Worm (Caenorhabditis elegans) whole organism, late embryonic: ENCODE results near the gene gnrr-2.

Experiments
- C08G9.2 ChIP-seq: sonication (generic microtip); optimal IDR thresholded peaks from 2 replicates; lab custom pipeline; 2016; ENCODE audit warnings: mild to moderate bottlenecking, missing genetic modification characterization, moderate library complexity, missing compliant biosample characterization
- C38D4.7 ChIP-seq: fragments of 200-800 bp; sonication (Bioruptor generic); optimal IDR thresholded peaks from 2 replicates; lab custom pipeline; 2018; ENCODE audit warnings: mild to moderate bottlenecking, missing genetic modification characterization, moderate library complexity, missing compliant biosample characterization
- F13H6.1 ChIP-seq: sonication (generic microtip); optimal IDR thresholded peaks from 2 replicates; lab custom pipeline; 2016; ENCODE audit warnings: missing genetic modification characterization, missing compliant biosample characterization
- K02D7.2 ChIP-seq: sonication (generic microtip); optimal IDR thresholded peaks from 2 replicates; lab custom pipeline; 2017; ENCODE audit warnings: mild to moderate bottlenecking, missing genetic modification characterization, missing compliant biosample characterization
- K09A11.1 ChIP-seq: sonication (generic microtip); optimal IDR thresholded peaks from 2 replicates; lab custom pipeline; 2017; ENCODE audit warnings: antibody characterized with exemption, mild to moderate bottlenecking, missing genetic modification characterization, missing compliant biosample characterization; ENCODE audit not compliant: insufficient read depth
- ceh-14 ChIP-seq: sonication (generic microtip); optimal IDR thresholded peaks from 2 replicates; lab custom pipeline; 2016; ENCODE audit warnings: missing genotype, missing genetic modification characterization, missing compliant biosample characterization
- ceh-18 ChIP-seq: sonication (generic microtip); optimal IDR thresholded peaks from 2 replicates; lab custom pipeline; 2016; ENCODE audit warnings: missing genetic modification characterization, missing compliant biosample characterization
- ceh-2 ChIP-seq: sonication (generic microtip); optimal IDR thresholded peaks from 2 replicates; lab custom pipeline; 2016; ENCODE audit warnings: missing genotype, missing genetic modification characterization, missing compliant biosample characterization
- ceh-22 ChIP-seq: sonication (generic microtip); optimal IDR thresholded peaks from 2 replicates; lab custom pipeline; 2017; ENCODE audit warnings: missing biosample characterization, missing genetic modification characterization
- ceh-24 ChIP-seq: sonication (generic microtip); optimal IDR thresholded peaks from 2 replicates; lab custom pipeline; 2016; ENCODE audit warnings: mild to moderate bottlenecking, missing genetic modification characterization, missing compliant biosample characterization
- ceh-31 ChIP-seq: sonication (generic microtip); optimal IDR thresholded peaks from 2 replicates; lab custom pipeline; 2016; ENCODE audit warnings: missing genetic modification characterization, missing compliant biosample characterization
- ceh-34 ChIP-seq: sonication (generic microtip); optimal IDR thresholded peaks from 2 replicates; lab custom pipeline; 2016; ENCODE audit warnings: mild to moderate bottlenecking, missing genetic modification characterization, missing compliant biosample characterization
- ceh-45 ChIP-seq: fragments of 200-800 bp; sonication (Bioruptor generic); IDR thresholded peaks from 2 replicates; pipeline ENCODE4 v1.3.6; 2022; ENCODE audit warnings: missing genetic modification reagents, missing genetic modification characterization, missing compliant biosample characterization
- ceh-48 ChIP-seq: sonication (generic microtip); optimal IDR thresholded peaks from 2 replicates; lab custom pipeline; 2016; ENCODE audit warnings: missing genetic modification characterization, inconsistent platforms, missing compliant biosample characterization
- ceh-6 ChIP-seq: fragments of 200-800 bp; sonication (Bioruptor generic); optimal IDR thresholded peaks from 2 replicates; lab custom pipeline; 2018; ENCODE audit warnings: mild to moderate bottlenecking, missing genetic modification characterization, missing compliant biosample characterization
- ceh-9 ChIP-seq: sonication (generic microtip); optimal IDR thresholded peaks from 2 replicates; lab custom pipeline; 2016; ENCODE audit warnings: mild to moderate bottlenecking, missing genetic modification characterization, inconsistent platforms, missing compliant biosample characterization
- dmd-4 ChIP-seq: sonication (generic microtip); optimal IDR thresholded peaks from 2 replicates; lab custom pipeline; 2016; ENCODE audit warnings: borderline replicate concordance, missing genetic modification characterization, missing compliant biosample characterization
- elt-2 ChIP-seq: sonication (generic microtip); optimal IDR thresholded peaks from 2 replicates; lab custom pipeline; 2016; ENCODE audit warnings: missing genetic modification reagents, missing genetic modification characterization, missing compliant biosample characterization
- fax-1 ChIP-seq: sonication (generic microtip); optimal IDR thresholded peaks from 2 replicates; lab custom pipeline; 2016; ENCODE audit warnings: missing genotype, missing genetic modification characterization, missing compliant biosample characterization
- fkh-6 ChIP-seq: sonication (generic microtip); optimal IDR thresholded peaks from 2 replicates; lab custom pipeline; 2016; ENCODE audit warnings: missing genetic modification characterization, missing compliant biosample characterization
- hlh-13 ChIP-seq: fragments of 200-800 bp; sonication (Bioruptor generic); optimal IDR thresholded peaks from 2 replicates; lab custom pipeline; 2018; ENCODE audit warnings: mild to moderate bottlenecking, missing genetic modification characterization, missing compliant biosample characterization
- hlh-30 ChIP-seq: sonication (generic microtip); optimal IDR thresholded peaks from 2 replicates; lab custom pipeline; 2017; ENCODE audit warnings: antibody characterized with exemption, missing genetic modification characterization, missing compliant biosample characterization; ENCODE audit not compliant: insufficient read depth
- hlh-6 ChIP-seq: sonication (generic microtip); optimal IDR thresholded peaks from 2 replicates; lab custom pipeline; 2016; ENCODE audit warnings: missing genotype, missing genetic modification characterization, missing compliant biosample characterization
- hlh-8 ChIP-seq: sonication (generic microtip); optimal IDR thresholded peaks from 2 replicates; lab custom pipeline; 2016; ENCODE audit warnings: missing genotype, missing genetic modification characterization, missing compliant biosample characterization
- lim-6 ChIP-seq: sonication (generic microtip); optimal IDR thresholded peaks from 2 replicates; lab custom pipeline; 2016; ENCODE audit warnings: missing genetic modification characterization, missing compliant biosample characterization
- madf-2 ChIP-seq: sonication (generic microtip); optimal IDR thresholded peaks from 2 replicates; lab custom pipeline; 2017; ENCODE audit warnings: missing genetic modification characterization, missing compliant biosample characterization
- mec-3 ChIP-seq: sonication (generic microtip); optimal IDR thresholded peaks from 2 replicates; lab custom pipeline; 2016; ENCODE audit warnings: borderline replicate concordance, missing genetic modification characterization, missing compliant biosample characterization
- nfya-1 ChIP-seq: sonication (generic microtip); optimal IDR thresholded peaks from 2 replicates; lab custom pipeline; 2017; ENCODE audit warnings: missing genetic modification characterization, mild to moderate bottlenecking, missing compliant biosample characterization, antibody characterized with exemption, moderate library complexity
- nhr-232 ChIP-seq: sonication (generic microtip); optimal IDR thresholded peaks from 2 replicates; lab custom pipeline; 2016; ENCODE audit warnings: missing genetic modification characterization, missing compliant biosample characterization
- odd-2 ChIP-seq: sonication (generic microtip); optimal IDR thresholded peaks from 2 replicates; lab custom pipeline; 2017; ENCODE audit warnings: antibody characterized with exemption, mild to moderate bottlenecking, missing genetic modification characterization, missing compliant biosample characterization
- pag-3 ChIP-seq: sonication (generic microtip); optimal IDR thresholded peaks from 2 replicates; lab custom pipeline; 2016; ENCODE audit warnings: missing compliant biosample characterization, missing genetic modification characterization, borderline replicate concordance
- pax-1 ChIP-seq: fragments of 150-350 bp; optimal IDR thresholded peaks from 2 replicates; lab custom pipeline; 2014; ENCODE audit warnings: missing biosample characterization, missing genetic modification characterization
- pqm-1 ChIP-seq: sonication (generic microtip); optimal IDR thresholded peaks from 2 replicates; lab custom pipeline; 2016; ENCODE audit warnings: missing genetic modification characterization, missing compliant biosample characterization
- ref-2 ChIP-seq: sonication (generic microtip); optimal IDR thresholded peaks from 2 replicates; lab custom pipeline; 2016; ENCODE audit warnings: missing genetic modification characterization, missing compliant biosample characterization
- rnt-1 ChIP-seq: sonication (generic microtip); optimal IDR thresholded peaks from 2 replicates; lab custom pipeline; 2016; ENCODE audit warnings: missing genetic modification characterization, missing compliant biosample characterization
- sox-4 ChIP-seq: sonication (generic microtip); optimal IDR thresholded peaks from 2 replicates; lab custom pipeline; 2017; ENCODE audit warnings: mild to moderate bottlenecking, missing genetic modification characterization, inconsistent platforms, missing compliant biosample characterization
- tbx-2 ChIP-seq: sonication (generic microtip); optimal IDR thresholded peaks from 2 replicates; lab custom pipeline; 2016; ENCODE audit warnings: missing genetic modification characterization, missing compliant biosample characterization
- tbx-7 ChIP-seq: sonication (generic microtip); optimal IDR thresholded peaks from 2 replicates; lab custom pipeline; 2016; ENCODE audit warnings: missing genotype, missing genetic modification characterization, missing compliant biosample characterization
- unc-42 ChIP-seq: sonication (generic microtip); optimal IDR thresholded peaks from 2 replicates; lab custom pipeline; 2016; ENCODE audit warnings: missing genotype, missing genetic modification characterization, missing compliant biosample characterization
- unc-55 ChIP-seq: sonication (generic microtip); optimal IDR thresholded peaks from 2 replicates; lab custom pipeline; 2017; ENCODE audit warnings: missing biosample characterization, missing genetic modification reagents, missing genetic modification characterization
- unc-86 ChIP-seq: sonication (generic microtip); optimal IDR thresholded peaks from 2 replicates; lab custom pipeline; 2016; ENCODE audit warnings: missing genetic modification characterization, missing compliant biosample characterization
- zip-5 ChIP-seq: sonication (generic microtip); optimal IDR thresholded peaks from 2 replicates; lab custom pipeline; 2016; ENCODE audit warnings: missing genetic modification characterization, missing compliant biosample characterization
- ztf-16 ChIP-seq: sonication (generic microtip); optimal IDR thresholded peaks from 2 replicates; lab custom pipeline; 2017; ENCODE audit warnings: missing genetic modification characterization, missing compliant biosample characterization

gnrr-2 gene

ce11 chrV:14423268-14423667 is 14.4 kb downstream of the gnrr-2 start, which contains the start of gene rpoa-12 (continued):
- peak; percentile 66 for TF ChIP-seq C08G9.2
- no peak for TF ChIP-seq unc-86
- TF ChIP-seq nhr-232: no peak
- TF ChIP-seq fkh-6: no peak
- no peak for TF ChIP-seq K02D7.2 (tag; lab: Kevin White, UChicago)
- TF ChIP-seq C38D4.7 (GFP tag; lab: Kevin White, UChicago): no peak
- TF ChIP-seq fax-1 (tag; lab: Kevin White, UChicago): peak; percentile 15
- TF ChIP-seq ceh-18: peak; percentile 16
- no peak for TF ChIP-seq unc-55 (GFP tag; lab: Kevin White, UChicago)
- no peak for TF ChIP-seq ceh-45 (GFP tag; lab: Robert Waterston, UW)
- TF ChIP-seq hlh-30 (tag; lab: Kevin White, UChicago): no peak
- no peak for TF ChIP-seq hlh-13
- TF ChIP-seq nfya-1 (tag; lab: Kevin White, UChicago): no peak
- no peak for TF ChIP-seq F13H6.1 (tag; lab: Kevin White, UChicago)
- TF ChIP-seq dmd-4 (tag; lab: Kevin White, UChicago): peak; percentile 5
- no peak for TF ChIP-seq mec-3 (tag; lab: Kevin White, UChicago)
- TF ChIP-seq hlh-8: peak; percentile 18
- no peak for TF ChIP-seq ceh-22 (tag; lab: Kevin White, UChicago)
- no peak for TF ChIP-seq pag-3 (tag; lab: Kevin White, UChicago)
- no peak for TF ChIP-seq odd-2
- TF ChIP-seq lim-6: no peak
- TF ChIP-seq ceh-14 (tag; lab: Kevin White, UChicago): peak; percentile 22
- no peak for TF ChIP-seq ceh-24
- TF ChIP-seq pqm-1: peak; percentile 21
- TF ChIP-seq sox-4 (tag; lab: Kevin White, UChicago): no peak
- no peak for TF ChIP-seq pax-1 (tag; lab: Kevin White, UChicago)
- TF ChIP-seq ztf-16 (tag; lab: Kevin White, UChicago): no peak
- no peak for TF ChIP-seq hlh-6
- TF ChIP-seq ceh-9 (tag; lab: Kevin White, UChicago): no peak
- peak; percentile 69 for TF ChIP-seq tbx-7
- TF ChIP-seq ceh-6: no peak
- TF ChIP-seq ceh-2 (tag; lab: Kevin White, UChicago): peak; percentile 62
- peak; percentile 19 for TF ChIP-seq rnt-1 (tag; lab: Kevin White, UChicago)

ce11 chrV:14424958-14425492 is 16.2 kb downstream of the gnrr-2 start, which contains the start of gene rrsr-1:
TSS of gene rrsr-1 (minus strand) at chrV:14425008.
- TF ChIP-seq ref-2 (no peak), ceh-14 (tag; lab: Kevin White, UChicago) (peak; percentile 66), ceh-45 (GFP tag; lab: Robert Waterston, UW) (no peak), C08G9.2 (no peak), elt-2 (peak; percentile 6), hlh-8 (no peak), zip-5 (tag; lab: Kevin White, UChicago) (peak; percentile 13), unc-42 (tag; lab: Kevin White, UChicago) (no peak), ceh-22 (tag; lab: Kevin White, UChicago) (no peak), lim-6 (no peak), madf-2 (tag; lab: Kevin White, UChicago) (no peak), unc-55 (GFP tag; lab: Kevin White, UChicago) (no peak), K09A11.1 (tag; lab: Kevin White, UChicago) (peak; percentile 26), ceh-48 (no peak), pag-3 (tag; lab: Kevin White, UChicago) (no peak), ceh-31 (tag; lab: Kevin White, UChicago) (peak; percentile 25), unc-86 (peak; percentile 10), ceh-34 (tag; lab: Kevin White, UChicago) (peak; percentile 15), tbx-2 (peak; percentile 36), nfya-1 (tag; lab: Kevin White, UChicago) (peak; percentile 44)
- TF ChIP-seq, all 69 proteins: peak for 9
